Worm (Caenorhabditis elegans): ENCODE data around the gene tat-2.

DNA sequence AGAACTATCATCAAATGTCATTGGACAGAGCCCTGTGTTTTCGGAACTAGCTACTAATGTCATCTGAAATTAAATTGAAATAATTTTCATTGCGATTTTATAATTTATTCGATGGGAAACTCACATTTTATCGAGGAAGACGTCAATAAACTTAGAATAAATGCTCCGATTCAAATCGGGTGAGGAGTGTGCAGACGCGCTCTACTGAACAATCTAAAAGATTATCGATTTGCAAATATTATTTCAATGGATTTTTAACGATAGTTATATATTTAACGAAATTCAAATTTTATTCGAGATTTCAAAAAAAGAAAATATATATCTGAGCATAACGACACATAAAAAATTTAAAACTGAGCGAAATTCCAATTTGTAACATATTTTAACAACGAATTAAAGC, 47.6 kb downstream of the tat-2 start, which contains the start of gene eor-1:
- TF ChIP-seq sma-9 (GFP tag; optimal IDR thresholded peaks at IDR 0.05), result no peak
- TF ChIP-seq sma-9 (tag; optimal IDR thresholded peaks at IDR 0.05), result no peak
- TF ChIP-seq elt-3 (tag; optimal IDR thresholded peaks at IDR 0.05), result no peak
- TF ChIP-seq unc-62 (GFP tag; optimal IDR thresholded peaks at IDR 0.05), result no peak
- TF ChIP-seq ama-1 (optimal IDR thresholded peaks at IDR 0.05), result no peak
- TF ChIP-seq zag-1 (tag; optimal IDR thresholded peaks at IDR 0.05), result no peak
- TF ChIP-seq ztf-11 (tag; optimal IDR thresholded peaks at IDR 0.05), result no peak
- no peak for TF ChIP-seq mab-5 (tag; optimal IDR thresholded peaks at IDR 0.05)
- TF ChIP-seq crh-2 (tag; optimal IDR thresholded peaks at IDR 0.05), result peak; percentile 11
- no peak for TF ChIP-seq dmd-4 (tag; optimal IDR thresholded peaks at IDR 0.05)
